Worm (Caenorhabditis elegans) whole organism, L1 larva: Measurements from ENCODE around the gene rbbp-5.

Source experiments
- C16A3.4 ChIP-seq: fragments of 150-350 bp; optimal IDR thresholded peaks from 2 replicates; lab custom pipeline; 2014; ENCODE audit warnings: missing biosample characterization, missing genetic modification characterization
- C34B4.2 ChIP-seq: sonication (generic microtip); optimal IDR thresholded peaks from 2 replicates; lab custom pipeline; 2017; ENCODE audit warnings: mild to moderate bottlenecking, missing genetic modification characterization, missing compliant biosample characterization
- Y116A8C.19 ChIP-seq: sonication (generic microtip); optimal IDR thresholded peaks from 2 replicates; lab custom pipeline; 2016; ENCODE audit warnings: missing compliant biosample characterization, missing genetic modification characterization, borderline replicate concordance
- aha-1 ChIP-seq: fragments of 150-350 bp; optimal IDR thresholded peaks from 2 replicates; lab custom pipeline; 2014; ENCODE audit warnings: missing biosample characterization, missing genetic modification characterization
- alr-1 ChIP-seq: fragments of 200-800 bp; sonication (Bioruptor generic); optimal IDR thresholded peaks from 2 replicates; lab custom pipeline; 2018; ENCODE audit warnings: borderline replicate concordance, mild to moderate bottlenecking, missing genetic modification characterization, missing compliant biosample characterization
- aly-2 ChIP-seq: fragments of 150-350 bp; optimal IDR thresholded peaks from 2 replicates; lab custom pipeline; 2014; ENCODE audit warnings: missing biosample characterization, missing genetic modification characterization
- ama-1 ChIP-seq: fragments of 150-350 bp; optimal IDR thresholded peaks from 2 replicates; lab custom pipeline; 2014
- blmp-1 ChIP-seq: fragments of 150-350 bp; optimal IDR thresholded peaks from 2 replicates; lab custom pipeline; 2014; ENCODE audit warnings: missing biosample characterization, missing genetic modification characterization
- ceh-82 ChIP-seq, 3 experiments: fragments of 150-350 bp in 1 of 3; sonication (generic microtip) in 2 of 3; optimal IDR thresholded peaks; 2 replicates each; lab custom pipeline; 2014 to 2017; ENCODE audit warnings: missing biosample characterization in 3 of 3, missing genetic modification characterization in 3 of 3
- ces-1 ChIP-seq: fragments of 150-350 bp; optimal IDR thresholded peaks from 2 replicates; lab custom pipeline; 2014; ENCODE audit warnings: missing biosample characterization, missing genetic modification reagents, missing genetic modification characterization
- dpl-1 ChIP-seq, 3 experiments: fragments of 150-350 bp in 2 of 3; sonication (generic microtip) in 1 of 3; optimal IDR thresholded peaks; 2 replicates each; lab custom pipeline; 2014 to 2017; ENCODE audit warnings: missing biosample characterization in 3 of 3, missing genetic modification characterization in 3 of 3, missing genetic modification reagents in 3 of 3
- efl-1 ChIP-seq, 4 experiments: fragments of 150-350 bp; optimal IDR thresholded peaks in 3 of 4; peaks in 1 of 4; 1 replicate in 1 of 4; 2 replicates in 3 of 4; lab custom pipeline; 2014; ENCODE audit warnings: missing biosample characterization in 2 of 4, missing genetic modification characterization in 2 of 4, missing genetic modification reagents in 2 of 4
- elt-2 ChIP-seq: sonication (generic microtip); optimal IDR thresholded peaks from 2 replicates; lab custom pipeline; 2016; ENCODE audit warnings: missing genetic modification characterization, mild to moderate bottlenecking, inconsistent platforms, missing compliant biosample characterization, missing genetic modification reagents
- elt-3 ChIP-seq, 6 experiments: fragments of 150-350 bp in 1 of 6; sonication (generic microtip); optimal IDR thresholded peaks; 2 replicates each; lab custom pipeline; 2017 to 2018; ENCODE audit warnings: missing biosample characterization in 6 of 6, missing genetic modification characterization in 6 of 6, inconsistent platforms in 1 of 6
- ets-5 ChIP-seq: fragments of 200-800 bp; sonication (Bioruptor generic); IDR thresholded peaks from 2 replicates; pipeline ENCODE4 v1.3.6; 2022; ENCODE audit warnings: missing genetic modification characterization, missing compliant biosample characterization
- fkh-10 ChIP-seq: sonication (generic microtip); optimal IDR thresholded peaks from 2 replicates; lab custom pipeline; 2017; ENCODE audit warnings: missing biosample characterization, missing genetic modification reagents, missing genetic modification characterization
- grh-1 ChIP-seq: fragments of 200-800 bp; sonication (Bioruptor generic); IDR thresholded peaks from 2 replicates; pipeline ENCODE4 v1.3.6; 2022; ENCODE audit warnings: missing genetic modification reagents, missing genetic modification characterization, missing compliant biosample characterization
- hlh-17 ChIP-seq: fragments of 200-800 bp; sonication (Bioruptor generic); optimal IDR thresholded peaks from 2 replicates; lab custom pipeline; 2018; ENCODE audit warnings: missing genetic modification characterization, mild to moderate bottlenecking, missing compliant biosample characterization, moderate library complexity, borderline replicate concordance
- hpl-2 ChIP-seq: fragments of 150-350 bp; optimal IDR thresholded peaks from 2 replicates; lab custom pipeline; 2014; ENCODE audit warnings: missing biosample characterization, missing genetic modification reagents, missing genetic modification characterization
- irx-1 ChIP-seq: sonication (generic microtip); optimal IDR thresholded peaks from 2 replicates; lab custom pipeline; 2016; ENCODE audit warnings: missing genetic modification characterization, missing compliant biosample characterization
- lin-15B ChIP-seq: fragments of 150-350 bp; sonication (generic microtip); optimal IDR thresholded peaks from 3 replicates; lab custom pipeline; 2014; ENCODE audit warnings: missing biosample characterization, missing genetic modification characterization
- lin-35 ChIP-seq, 2 experiments: fragments of 150-350 bp; optimal IDR thresholded peaks; 2 replicates each; lab custom pipeline; 2014; ENCODE audit warnings: missing biosample characterization in 2 of 2, missing genetic modification characterization in 2 of 2, missing genetic modification reagents in 2 of 2
- lin-39 ChIP-seq: fragments of 150-350 bp; optimal IDR thresholded peaks from 2 replicates; lab custom pipeline; 2014; ENCODE audit warnings: missing biosample characterization, missing genetic modification reagents, missing genetic modification characterization
- lsy-2 ChIP-seq, 2 experiments: fragments of 150-350 bp; optimal IDR thresholded peaks; 2 replicates each; lab custom pipeline; 2014; ENCODE audit warnings: missing biosample characterization in 2 of 2, missing genetic modification characterization in 2 of 2
- mab-9 ChIP-seq: fragments of 200-800 bp; sonication (Bioruptor generic); IDR thresholded peaks from 2 replicates; pipeline ENCODE4 v1.3.6; 2022; ENCODE audit warnings: missing genetic modification reagents, missing genetic modification characterization, missing compliant biosample characterization
- mdl-1 ChIP-seq, 2 experiments: fragments of 150-350 bp; optimal IDR thresholded peaks; 2 replicates each; lab custom pipeline; 2014 to 2017; ENCODE audit warnings: missing biosample characterization in 2 of 2, missing genetic modification characterization in 2 of 2, inconsistent platforms in 1 of 2
- mef-2 ChIP-seq: fragments of 150-350 bp; optimal IDR thresholded peaks from 2 replicates; lab custom pipeline; 2014; ENCODE audit warnings: missing biosample characterization, missing genetic modification characterization
- nhr-11 ChIP-seq: fragments of 150-350 bp; optimal IDR thresholded peaks from 2 replicates; lab custom pipeline; 2014; ENCODE audit warnings: missing biosample characterization, missing genetic modification characterization
- nhr-20 ChIP-seq: sonication (generic microtip); optimal IDR thresholded peaks from 2 replicates; lab custom pipeline; 2016; ENCODE audit warnings: mild to moderate bottlenecking, missing genetic modification characterization, missing compliant biosample characterization
- nhr-237 ChIP-seq: fragments of 150-350 bp; optimal IDR thresholded peaks from 2 replicates; lab custom pipeline; 2014; ENCODE audit warnings: missing biosample characterization, missing genetic modification characterization
- nhr-76 ChIP-seq: sonication (generic microtip); optimal IDR thresholded peaks from 2 replicates; lab custom pipeline; 2017; ENCODE audit warnings: missing biosample characterization, missing genetic modification characterization
- nhr-85 ChIP-seq: sonication (generic microtip); peaks from one replicate; lab custom pipeline; 2016; ENCODE audit warnings: missing genetic modification characterization, inconsistent platforms, missing compliant biosample characterization
- nhr-90 ChIP-seq: sonication (generic microtip); optimal IDR thresholded peaks from 2 replicates; lab custom pipeline; 2016; ENCODE audit warnings: mild to moderate bottlenecking, missing genetic modification characterization, missing compliant biosample characterization; ENCODE audit not compliant: poor library complexity
- pag-3 ChIP-seq: sonication (generic microtip); optimal IDR thresholded peaks from 2 replicates; lab custom pipeline; 2017; ENCODE audit warnings: missing genetic modification characterization, mild to moderate bottlenecking, missing compliant biosample characterization, antibody characterized with exemption, borderline replicate concordance; ENCODE audit not compliant: insufficient read depth
- rnt-1 ChIP-seq: sonication (generic microtip); optimal IDR thresholded peaks from 2 replicates; lab custom pipeline; 2016; ENCODE audit warnings: mild to moderate bottlenecking, missing genetic modification characterization, moderate library complexity, missing compliant biosample characterization
- snpc-4 ChIP-seq: fragments of 150-350 bp; optimal IDR thresholded peaks from 2 replicates; lab custom pipeline; 2014; ENCODE audit warnings: missing biosample characterization, missing genetic modification characterization
- snu-23 ChIP-seq: sonication (generic microtip); optimal IDR thresholded peaks from 2 replicates; lab custom pipeline; 2016; ENCODE audit warnings: missing genetic modification characterization, missing compliant biosample characterization
- sptf-1 ChIP-seq: fragments of 150-350 bp; optimal IDR thresholded peaks from 2 replicates; lab custom pipeline; 2014; ENCODE audit warnings: missing biosample characterization, missing genetic modification characterization
- swsn-7 ChIP-seq: sonication (generic microtip); optimal IDR thresholded peaks from 2 replicates; lab custom pipeline; 2016; ENCODE audit warnings: missing genetic modification characterization, missing compliant biosample characterization
- tlp-1 ChIP-seq: fragments of 150-350 bp; optimal IDR thresholded peaks from 2 replicates; lab custom pipeline; 2014; ENCODE audit warnings: missing biosample characterization, missing genetic modification characterization
- unc-130 ChIP-seq: fragments of 150-350 bp; optimal IDR thresholded peaks from 2 replicates; lab custom pipeline; 2017; ENCODE audit warnings: missing biosample characterization, missing genetic modification characterization, inconsistent platforms
- unc-30 ChIP-seq: sonication (generic microtip); optimal IDR thresholded peaks from 2 replicates; lab custom pipeline; 2017; ENCODE audit warnings: missing biosample characterization, missing genetic modification characterization
- unc-98 ChIP-seq: fragments of 200-800 bp; sonication (Bioruptor generic); IDR thresholded peaks from 2 replicates; pipeline ENCODE4 v1.3.6; 2022; ENCODE audit warnings: missing genetic modification characterization, missing compliant biosample characterization
- ztf-11 ChIP-seq, 2 experiments: sonication (generic microtip); optimal IDR thresholded peaks; 2 replicates each; lab custom pipeline; 2016 to 2017; ENCODE audit warnings: missing genetic modification characterization in 2 of 2, missing biosample characterization in 1 of 2, missing compliant biosample characterization in 1 of 2
- ztf-4 ChIP-seq: fragments of 150-350 bp; optimal IDR thresholded peaks from 2 replicates; lab custom pipeline; 2014; ENCODE audit warnings: missing biosample characterization, missing genetic modification characterization

rbbp-5 gene

DNA sequence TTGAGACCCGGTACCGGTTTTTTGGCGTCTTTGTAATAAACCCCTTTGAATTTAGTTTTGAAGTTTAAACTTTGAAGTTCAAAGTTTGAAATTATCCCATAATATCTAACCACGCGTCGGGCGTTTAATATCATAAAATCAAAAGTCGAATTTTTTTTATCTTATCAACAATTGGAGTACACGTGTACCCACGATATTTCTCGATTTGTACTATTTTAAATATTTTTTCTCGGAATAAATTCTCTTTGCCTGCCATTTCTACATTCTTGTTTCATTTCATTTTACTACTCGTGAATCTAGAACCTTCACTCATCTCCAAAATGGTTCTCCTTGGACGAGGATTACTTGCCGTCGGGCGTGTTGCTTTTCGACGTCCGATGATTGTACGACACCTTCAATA is 47.5 kb upstream of the rbbp-5 start, which contains the start of gene gldc-1:
TSS of gene gldc-1 (plus strand) at position 301 of the 400 bp plus-strand sequence.
- TF ChIP-seq elt-3 (tag; optimal IDR thresholded peaks at IDR 0.05; lab: Kevin White, UChicago) (peak in 1 of 6 experiments; percentile 24), efl-1 (optimal IDR thresholded peaks at IDR 0.05; lab: Kevin White, UChicago) (no peak), efl-1 (GFP tag; optimal IDR thresholded peaks at IDR 0.05 in 1 of 2; lab: Kevin White, UChicago) (peak in 1 of 2 experiments; percentile 37), nhr-90 (tag; lab: Kevin White, UChicago) (no peak)

DNA sequence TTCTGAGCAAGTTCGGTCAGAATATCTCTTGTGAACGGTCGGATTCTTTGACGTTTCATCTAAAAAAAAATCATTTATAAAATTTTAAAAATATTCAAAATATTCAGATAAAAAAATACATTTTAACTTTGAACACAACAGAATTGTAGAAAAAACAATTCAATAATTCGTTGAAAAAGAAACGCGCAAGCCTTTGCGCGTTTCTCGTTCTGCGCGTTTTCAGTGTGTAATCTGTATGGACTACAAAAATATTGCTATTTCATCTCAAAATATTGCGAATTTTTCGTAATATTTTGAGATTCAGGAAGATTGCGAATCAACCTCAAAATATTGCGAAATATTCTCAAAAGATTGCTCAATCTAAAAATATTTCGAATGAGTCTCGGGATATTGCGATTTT is 41.7 kb upstream of the rbbp-5 start, which contains the start of gene R12C12.7:
TSS of gene R12C12.7 (minus strand) at position 59 of the 400 bp plus-strand sequence.
- TF ChIP-seq ztf-4 (tag; lab: Kevin White, UChicago), result no peak
- no peak for TF ChIP-seq unc-130 (tag; lab: Kevin White, UChicago)
- peak; percentile 41 to 53 for TF ChIP-seq efl-1 (optimal IDR thresholded peaks at IDR 0.05; lab: Kevin White, UChicago)
- TF ChIP-seq efl-1 (GFP tag; optimal IDR thresholded peaks at IDR 0.05 in 1 of 2; lab: Kevin White, UChicago), result peak; percentile 17 to 88
- peak; percentile 9 to 55 (median 29) for TF ChIP-seq dpl-1 (GFP tag; optimal IDR thresholded peaks at IDR 0.05; lab: Kevin White, UChicago)
- no peak for TF ChIP-seq elt-2 (tag; lab: Kevin White, UChicago)
- no peak for TF ChIP-seq ceh-82 (tag; optimal IDR thresholded peaks at IDR 0.05; lab: Kevin White, UChicago)
- no peak for TF ChIP-seq ets-5 (GFP tag; lab: Robert Waterston, UW)
- TF ChIP-seq nhr-90 (tag; lab: Kevin White, UChicago), result no peak
- no peak for TF ChIP-seq mdl-1 (tag; optimal IDR thresholded peaks at IDR 0.05; lab: Kevin White, UChicago)
- peak; percentile 3 for TF ChIP-seq nhr-20 (tag; lab: Kevin White, UChicago)
- TF ChIP-seq lsy-2 (tag; optimal IDR thresholded peaks at IDR 0.05; lab: Kevin White, UChicago), result peak in 1 of 2 experiments; percentile 45
- peak; percentile 40 for TF ChIP-seq C16A3.4 (tag; lab: Kevin White, UChicago)
- TF ChIP-seq hpl-2 (GFP tag; lab: Kevin White, UChicago), result no peak
- TF ChIP-seq snu-23 (GFP tag; lab: Kevin White, UChicago), result peak; percentile 5
- TF ChIP-seq blmp-1, result peak; percentile 17
- TF ChIP-seq lin-35 (GFP tag; optimal IDR thresholded peaks at IDR 0.05; lab: Kevin White, UChicago), result peak in 1 of 2 experiments; percentile 66
- TF ChIP-seq rnt-1 (tag; lab: Kevin White, UChicago), result peak; percentile 3
- TF ChIP-seq tlp-1 (tag; lab: Kevin White, UChicago), result no peak

DNA sequence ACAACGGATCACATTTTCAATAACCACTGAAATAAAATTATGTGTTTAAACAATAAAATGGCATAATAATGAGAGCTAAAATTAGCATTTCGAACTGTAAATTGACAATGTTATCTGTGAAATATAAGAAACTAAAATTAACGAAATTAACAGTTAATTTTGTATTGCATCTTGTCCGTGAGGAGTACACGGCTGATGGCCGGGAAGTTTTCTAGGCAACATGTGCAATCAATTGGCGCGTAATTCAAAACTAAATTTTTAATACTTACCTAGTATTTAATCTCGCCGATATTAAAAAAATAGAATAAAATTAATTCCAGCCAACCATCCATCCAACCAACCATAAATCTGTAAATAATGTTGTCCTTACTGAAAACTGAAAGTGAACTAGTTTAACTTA is 36.1 kb upstream of the rbbp-5 start:
- TF ChIP-seq unc-30 (tag; lab: Kevin White, UChicago) (no peak), pag-3 (tag; lab: Kevin White, UChicago) (no peak), lin-15B (tag; lab: Kevin White, UChicago) (peak; percentile 63), sptf-1 (tag; lab: Kevin White, UChicago) (no peak), hpl-2 (GFP tag; lab: Kevin White, UChicago) (no peak), lin-39 (tag; lab: Kevin White, UChicago) (peak; percentile 85), aha-1 (no peak), C34B4.2 (peak; percentile 13), nhr-237 (tag; lab: Kevin White, UChicago) (no peak), nhr-90 (tag; lab: Kevin White, UChicago) (peak; percentile 97), swsn-7 (peak; percentile 92), ztf-11 (tag; optimal IDR thresholded peaks at IDR 0.05; lab: Kevin White, UChicago) (peak in 1 of 2 experiments; percentile 98), nhr-85 (tag; lab: Kevin White, UChicago) (peak; percentile 95), irx-1 (tag; lab: Kevin White, UChicago) (peak; percentile 96), alr-1 (tag; lab: Kevin White, UChicago) (no peak), elt-2 (tag; lab: Kevin White, UChicago) (peak; percentile 82), ces-1 (GFP tag; lab: Kevin White, UChicago) (no peak), unc-98 (GFP tag; lab: Robert Waterston, UW) (peak; percentile 74), lsy-2 (tag; optimal IDR thresholded peaks at IDR 0.05; lab: Kevin White, UChicago) (peak; percentile 84 to 91), nhr-76 (tag; lab: Kevin White, UChicago) (no peak), nhr-11 (peak; percentile 49), blmp-1 (peak; percentile 56), efl-1 (optimal IDR thresholded peaks at IDR 0.05; lab: Kevin White, UChicago) (peak; percentile 98 to 99), efl-1 (GFP tag; optimal IDR thresholded peaks at IDR 0.05 in 1 of 2; lab: Kevin White, UChicago) (peak; percentile 97 to 100), ama-1 (lab: Kevin White, UChicago) (no peak), mef-2 (tag; lab: Kevin White, UChicago) (no peak), hlh-17 (GFP tag; lab: Kevin White, UChicago) (peak; percentile 53), fkh-10 (GFP tag; lab: Kevin White, UChicago) (no peak), snpc-4 (tag; lab: Kevin White, UChicago) (peak; percentile 62), C16A3.4 (tag; lab: Kevin White, UChicago) (peak; percentile 58), aly-2 (tag; lab: Kevin White, UChicago) (peak; percentile 59), mab-9 (GFP tag; lab: Robert Waterston, UW) (peak; percentile 67; the same call in 1 of the 2 replicates), lin-35 (GFP tag; optimal IDR thresholded peaks at IDR 0.05; lab: Kevin White, UChicago) (peak; percentile 98), Y116A8C.19 (peak; percentile 95), grh-1 (GFP tag; lab: Robert Waterston, UW) (peak; percentile 81)
